Worm (Caenorhabditis elegans) whole organism, L1 larva: ENCODE measurements around the gene exc-7.

Experiments used
- C34B4.2 ChIP-seq: sonication (generic microtip); optimal IDR thresholded peaks from 2 replicates; lab custom pipeline; 2017; ENCODE audit warnings: mild to moderate bottlenecking, missing genetic modification characterization, missing compliant biosample characterization
- ama-1 ChIP-seq: fragments of 150-350 bp; optimal IDR thresholded peaks from 2 replicates; lab custom pipeline; 2014
- blmp-1 ChIP-seq: fragments of 150-350 bp; optimal IDR thresholded peaks from 2 replicates; lab custom pipeline; 2014; ENCODE audit warnings: missing biosample characterization, missing genetic modification characterization
- ceh-90 ChIP-seq: sonication (generic microtip); optimal IDR thresholded peaks from 2 replicates; lab custom pipeline; 2016; ENCODE audit warnings: missing genetic modification characterization, missing compliant biosample characterization
- efl-1 ChIP-seq, 4 experiments: fragments of 150-350 bp; optimal IDR thresholded peaks in 3 of 4; peaks in 1 of 4; 1 replicate in 1 of 4; 2 replicates in 3 of 4; lab custom pipeline; 2014; ENCODE audit warnings: missing biosample characterization in 2 of 4, missing genetic modification characterization in 2 of 4, missing genetic modification reagents in 2 of 4
- efl-3 ChIP-seq: fragments of 200-800 bp; sonication (Bioruptor generic); optimal IDR thresholded peaks from 2 replicates; lab custom pipeline; 2018; ENCODE audit warnings: mild to moderate bottlenecking, missing genetic modification characterization, missing compliant biosample characterization
- elt-2 ChIP-seq: sonication (generic microtip); optimal IDR thresholded peaks from 2 replicates; lab custom pipeline; 2016; ENCODE audit warnings: missing genetic modification characterization, mild to moderate bottlenecking, inconsistent platforms, missing compliant biosample characterization, missing genetic modification reagents
- fkh-8 ChIP-seq: sonication (generic microtip); optimal IDR thresholded peaks from 2 replicates; lab custom pipeline; 2016; ENCODE audit warnings: mild to moderate bottlenecking, missing genetic modification characterization, missing compliant biosample characterization
- grh-1 ChIP-seq: fragments of 200-800 bp; sonication (Bioruptor generic); IDR thresholded peaks from 2 replicates; pipeline ENCODE4 v1.3.6; 2022; ENCODE audit warnings: missing genetic modification reagents, missing genetic modification characterization, missing compliant biosample characterization
- isw-1 ChIP-seq: fragments of 200-800 bp; sonication (Bioruptor generic); IDR thresholded peaks from 2 replicates; pipeline ENCODE4 v1.3.6; 2022; ENCODE audit warnings: missing genetic modification characterization, missing compliant biosample characterization
- jun-1 ChIP-seq: fragments of 150-350 bp; optimal IDR thresholded peaks from 2 replicates; lab custom pipeline; 2014; ENCODE audit warnings: missing biosample characterization, missing genetic modification reagents, missing genetic modification characterization
- lin-14 ChIP-seq: fragments of 200-800 bp; sonication (Bioruptor generic); optimal IDR thresholded peaks from 2 replicates; lab custom pipeline; 2018; ENCODE audit warnings: mild to moderate bottlenecking, missing genetic modification characterization, moderate library complexity, missing compliant biosample characterization
- lin-35 ChIP-seq, 2 experiments: fragments of 150-350 bp; optimal IDR thresholded peaks; 2 replicates each; lab custom pipeline; 2014; ENCODE audit warnings: missing biosample characterization in 2 of 2, missing genetic modification characterization in 2 of 2, missing genetic modification reagents in 2 of 2
- lsy-2 ChIP-seq, 2 experiments: fragments of 150-350 bp; optimal IDR thresholded peaks; 2 replicates each; lab custom pipeline; 2014; ENCODE audit warnings: missing biosample characterization in 2 of 2, missing genetic modification characterization in 2 of 2
- mep-1 ChIP-seq: fragments of 150-350 bp; optimal IDR thresholded peaks from 2 replicates; lab custom pipeline; 2014; ENCODE audit warnings: missing biosample characterization, missing genetic modification characterization
- nhr-12 ChIP-seq: sonication (generic microtip); optimal IDR thresholded peaks from 2 replicates; lab custom pipeline; 2017; ENCODE audit warnings: missing biosample characterization, missing genetic modification characterization
- nhr-19 ChIP-seq: fragments of 200-800 bp; sonication (Bioruptor generic); conservative IDR thresholded peaks from 2 replicates; pipeline ENCODE4 v1.3.6; 2022; ENCODE audit warnings: missing genetic modification characterization, missing compliant biosample characterization
- nhr-28 ChIP-seq: fragments of 150-350 bp; optimal IDR thresholded peaks from 2 replicates; lab custom pipeline; 2014; ENCODE audit warnings: missing biosample characterization, missing genetic modification characterization
- nhr-71 ChIP-seq: sonication (generic microtip); optimal IDR thresholded peaks from 2 replicates; lab custom pipeline; 2016; ENCODE audit warnings: mild to moderate bottlenecking, missing genetic modification characterization, moderate library complexity, missing compliant biosample characterization
- nhr-77 ChIP-seq: fragments of 150-350 bp; optimal IDR thresholded peaks from 2 replicates; lab custom pipeline; 2014; ENCODE audit warnings: missing biosample characterization, missing genetic modification characterization
- pax-3 ChIP-seq: fragments of 200-800 bp; sonication (Bioruptor generic); optimal IDR thresholded peaks from 2 replicates; lab custom pipeline; 2018; ENCODE audit warnings: mild to moderate bottlenecking, missing genetic modification characterization, moderate library complexity, missing compliant biosample characterization
- skn-1 ChIP-seq: fragments of 150-350 bp; optimal IDR thresholded peaks from 2 replicates; lab custom pipeline; 2014; ENCODE audit warnings: missing biosample characterization, missing genetic modification characterization
- snpc-4 ChIP-seq: fragments of 150-350 bp; optimal IDR thresholded peaks from 2 replicates; lab custom pipeline; 2014; ENCODE audit warnings: missing biosample characterization, missing genetic modification characterization
- swsn-7 ChIP-seq: sonication (generic microtip); optimal IDR thresholded peaks from 2 replicates; lab custom pipeline; 2016; ENCODE audit warnings: missing genetic modification characterization, missing compliant biosample characterization
- unc-86 ChIP-seq: sonication (generic microtip); optimal IDR thresholded peaks from 2 replicates; lab custom pipeline; 2016; ENCODE audit warnings: missing genetic modification characterization, missing compliant biosample characterization
- vab-15 ChIP-seq: sonication (generic microtip); optimal IDR thresholded peaks from 2 replicates; lab custom pipeline; 2017; ENCODE audit warnings: missing genotype, mild to moderate bottlenecking, missing genetic modification characterization, missing compliant biosample characterization
- ztf-11 ChIP-seq, 2 experiments: sonication (generic microtip); optimal IDR thresholded peaks; 2 replicates each; lab custom pipeline; 2016 to 2017; ENCODE audit warnings: missing genetic modification characterization in 2 of 2, missing biosample characterization in 1 of 2, missing compliant biosample characterization in 1 of 2
- ztf-4 ChIP-seq: fragments of 150-350 bp; optimal IDR thresholded peaks from 2 replicates; lab custom pipeline; 2014; ENCODE audit warnings: missing biosample characterization, missing genetic modification characterization

The exc-7 gene

DNA sequence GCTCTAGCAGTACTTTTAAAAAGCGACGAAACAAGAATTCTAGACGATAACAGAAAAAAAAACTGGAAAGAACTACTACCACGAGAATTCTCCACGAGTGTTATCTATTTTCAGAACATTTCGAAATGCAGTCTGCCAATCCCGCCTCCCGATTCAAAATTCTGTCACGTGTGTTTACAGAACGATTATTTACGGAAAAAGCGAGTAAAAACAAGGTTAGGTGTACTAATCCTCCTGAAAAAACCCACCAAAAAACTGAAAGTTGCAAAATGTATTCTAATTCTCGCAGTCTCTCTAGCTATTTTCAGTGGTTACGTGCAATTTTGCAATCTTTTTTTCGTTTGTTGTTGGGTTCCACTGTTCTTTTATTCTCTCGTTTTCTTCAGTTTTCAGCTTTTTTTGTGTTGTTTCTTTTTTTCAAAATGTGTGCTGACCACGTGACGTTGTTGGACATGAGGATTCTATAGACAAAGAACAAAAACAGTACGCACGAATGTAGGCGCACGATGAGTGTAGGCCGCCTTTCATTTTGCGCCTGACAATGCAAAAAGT is 30.8 kb downstream of the exc-7 start:
- no peak for TF ChIP-seq fkh-8 (tag; lab: Kevin White, UChicago)
- no peak for TF ChIP-seq efl-1 (optimal IDR thresholded peaks at IDR 0.05; lab: Kevin White, UChicago)
- TF ChIP-seq efl-1 (GFP tag; optimal IDR thresholded peaks at IDR 0.05 in 1 of 2; lab: Kevin White, UChicago), result peak in 1 of 2 experiments; percentile 42
- peak in 1 of 2 experiments; percentile 44 for TF ChIP-seq lin-35 (GFP tag; optimal IDR thresholded peaks at IDR 0.05; lab: Kevin White, UChicago)

DNA sequence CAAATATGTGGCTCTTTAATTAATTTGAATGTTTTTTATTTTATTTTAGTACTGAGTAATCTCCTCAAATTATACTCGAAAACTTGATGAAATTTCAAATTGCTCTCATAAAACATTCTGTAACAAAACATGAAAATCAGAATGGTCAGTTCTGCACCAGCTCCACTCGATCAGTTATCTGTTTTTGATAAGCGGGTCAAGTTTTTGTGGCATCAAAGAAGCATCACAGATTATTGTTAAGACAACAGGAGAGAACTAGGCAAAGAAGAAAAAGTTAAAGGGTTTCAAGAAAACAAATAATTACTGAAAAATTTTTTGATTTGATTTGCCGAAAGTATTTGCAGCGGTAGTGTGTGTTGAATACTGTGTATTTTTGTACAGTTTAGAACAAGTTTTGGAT is 31.4 kb downstream of the exc-7 start:
- TF ChIP-seq skn-1 (tag; lab: Kevin White, UChicago) (no peak), fkh-8 (tag; lab: Kevin White, UChicago) (no peak), isw-1 (GFP tag; lab: Robert Waterston, UW) (no peak), efl-1 (optimal IDR thresholded peaks at IDR 0.05; lab: Kevin White, UChicago) (no peak), efl-1 (GFP tag; optimal IDR thresholded peaks at IDR 0.05 in 1 of 2; lab: Kevin White, UChicago) (no peak), nhr-19 (GFP tag; lab: Robert Waterston, UW) (peak; percentile 62), nhr-77 (tag; lab: Kevin White, UChicago) (no peak), blmp-1 (no peak), lin-35 (GFP tag; optimal IDR thresholded peaks at IDR 0.05; lab: Kevin White, UChicago) (peak in 1 of 2 experiments; percentile 3), elt-2 (tag; lab: Kevin White, UChicago) (peak; percentile 63), nhr-28 (tag; lab: Kevin White, UChicago) (no peak), pax-3 (tag; lab: Kevin White, UChicago) (no peak), ama-1 (no peak)

- no peak for TF ChIP-seq mep-1 (tag; lab: Kevin White, UChicago)
- no peak for TF ChIP-seq lin-14
- no peak for TF ChIP-seq ztf-4 (tag; lab: Kevin White, UChicago)
- TF ChIP-seq ztf-11 (tag; optimal IDR thresholded peaks at IDR 0.05; lab: Kevin White, UChicago), result no peak
- TF ChIP-seq grh-1 (GFP tag; lab: Robert Waterston, UW), result no peak
- no peak for TF ChIP-seq unc-86 (tag; lab: Kevin White, UChicago)
- no peak for TF ChIP-seq C34B4.2
- TF ChIP-seq vab-15 (tag; lab: Kevin White, UChicago), result no peak
- TF ChIP-seq nhr-28 (tag; lab: Kevin White, UChicago), result no peak
Measured at ce11 chrII:9609296-9609695, 33.5 kb downstream of the exc-7 start, which contains the start of gene pap-2. Gene pap-2 (minus strand): TSS chrII:9609396.

ce11 chrII:9611347-9611923 is 35.7 kb downstream of the exc-7 start, which contains the start of the genes T15H9.5 and T15H9.4:
Gene T15H9.5 (minus strand): TSS chrII:9611447.
Gene T15H9.4 (plus strand): TSS chrII:9611873.
- TF ChIP-seq efl-1 (optimal IDR thresholded peaks at IDR 0.05; lab: Kevin White, UChicago) (no peak), efl-1 (GFP tag; optimal IDR thresholded peaks at IDR 0.05 in 1 of 2; lab: Kevin White, UChicago) (no peak), swsn-7 (tag; lab: Kevin White, UChicago) (no peak), nhr-12 (tag; lab: Kevin White, UChicago) (no peak), ceh-90 (tag; lab: Kevin White, UChicago) (no peak), blmp-1 (no peak), skn-1 (tag; lab: Kevin White, UChicago) (no peak), nhr-28 (tag; lab: Kevin White, UChicago) (no peak), vab-15 (tag; lab: Kevin White, UChicago) (no peak), lsy-2 (tag; optimal IDR thresholded peaks at IDR 0.05; lab: Kevin White, UChicago) (no peak), nhr-71 (tag; lab: Kevin White, UChicago) (no peak), efl-3 (GFP tag; lab: Kevin White, UChicago) (no peak), snpc-4 (tag; lab: Kevin White, UChicago) (no peak), jun-1 (tag; lab: Kevin White, UChicago) (no peak)

DNA sequence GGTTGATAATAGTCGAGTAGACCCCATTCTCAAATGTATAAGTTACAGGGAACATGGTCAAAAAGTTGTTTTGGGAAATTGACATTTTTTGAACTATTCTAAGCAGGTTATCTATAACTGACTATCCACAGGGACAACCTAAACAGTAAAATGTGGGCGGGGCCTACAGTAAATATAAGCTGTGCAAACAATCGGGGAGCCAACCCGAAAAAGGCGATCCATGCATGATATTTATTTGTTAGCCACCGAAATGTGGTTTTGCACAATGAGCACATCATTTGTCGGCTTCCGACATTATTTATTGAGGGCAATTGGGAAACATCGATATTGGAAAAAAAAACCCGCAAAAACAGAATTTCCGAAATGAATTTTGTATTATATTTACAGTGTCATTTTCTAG is 39.0 kb downstream of the exc-7 start, which contains the start of gene hlh-6:
TSS of gene hlh-6 (minus strand) at position 101 of the 400 bp plus-strand sequence.
- TF ChIP-seq ztf-11 (tag; optimal IDR thresholded peaks at IDR 0.05; lab: Kevin White, UChicago) (no peak), elt-2 (tag; lab: Kevin White, UChicago) (no peak)
